Worm (Caenorhabditis elegans): ENCODE results near the gene kap-1.

- TF ChIP-seq fkh-10 (GFP tag; optimal IDR thresholded peaks at IDR 0.05) (no peak), ama-1 (optimal IDR thresholded peaks at IDR 0.05) (no peak), F13H6.1 (tag; optimal IDR thresholded peaks at IDR 0.05) (no peak), pax-1 (tag; optimal IDR thresholded peaks at IDR 0.05) (no peak), pqm-1 (tag; optimal IDR thresholded peaks at IDR 0.05) (no peak)
Observed at ce11 chrIII:7380120-7380519, 41.5 kb downstream of the kap-1 start.

Measured in whole organism, late embryonic.